Worm (Caenorhabditis elegans): Measurements from ENCODE around the gene F18C5.10.

DNA sequence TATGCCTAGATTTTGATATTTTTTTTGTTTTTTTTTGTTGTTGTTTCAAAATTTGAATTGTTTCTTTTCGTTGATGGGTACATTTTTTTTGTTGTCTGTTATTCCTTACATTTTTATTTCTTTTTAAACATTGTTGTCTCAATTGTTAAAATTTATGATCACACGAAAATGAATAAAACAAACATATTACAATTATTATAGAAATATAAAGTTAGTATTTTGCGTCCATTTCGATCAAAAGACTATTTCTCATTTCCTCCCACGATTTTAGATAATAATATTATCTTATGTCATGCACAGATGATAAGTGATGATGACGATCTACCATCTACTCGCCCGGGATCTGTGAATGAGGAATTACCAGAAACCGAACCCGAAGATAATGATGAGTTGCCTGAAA lies 6.6 kb downstream of the F18C5.10 start, which contains the start of gene wrn-1:
- no peak for TF ChIP-seq lir-3 (tag; optimal IDR thresholded peaks at IDR 0.05; ENCODE audit: poor library complexity)
- no peak for TF ChIP-seq xbp-1 (tag; optimal IDR thresholded peaks at IDR 0.05)
- TF ChIP-seq nhr-11 (tag; optimal IDR thresholded peaks at IDR 0.05), result no peak
- TF ChIP-seq unc-62 (GFP tag; optimal IDR thresholded peaks at IDR 0.05), result no peak
